Fruit fly (Drosophila melanogaster) whole organism, wandering third instar larva: ENCODE results near the gene CG43185.
A peak's percentile ranks its signal among the peaks of the same experiment; 100 is the strongest.

Experiments used
- CG9705 ChIP-seq: fragments of 200-800 bp; sonication (Bioruptor generic); optimal IDR thresholded peaks from 2 replicates; lab custom pipeline; 2018; ENCODE audit warnings: missing biosample characterization, mild to moderate bottlenecking, missing genetic modification characterization
- Dif ChIP-seq: fragments of 200-275, 200-300 bp; sonication (Bioruptor generic); optimal IDR thresholded peaks from 2 replicates; lab custom pipeline; 2018; ENCODE audit warnings: missing biosample characterization, missing genetic modification characterization; ENCODE audit not compliant: partially characterized antibody
- Jra ChIP-seq: sonication (Bioruptor generic); optimal IDR thresholded peaks from 2 replicates; lab custom pipeline; 2016; ENCODE audit warnings: missing biosample characterization, missing genetic modification characterization
- Myc ChIP-seq: fragments of >200 bp; optimal IDR thresholded peaks from 2 replicates; lab custom pipeline; 2017
- br ChIP-seq: fragments of 200-800 bp; sonication (Bioruptor generic); optimal IDR thresholded peaks from 2 replicates; lab custom pipeline; 2016; ENCODE audit warnings: missing biosample characterization, missing genetic modification characterization
- dl ChIP-seq, 2 experiments: fragments of 175-275, 200-275 bp in 1 of 2; fragments of 200-275 bp in 1 of 2; sonication (Bioruptor generic); optimal IDR thresholded peaks; lab custom pipeline; 2018; ENCODE audit warnings: mild to moderate bottlenecking in 2 of 2, missing biosample characterization in 2 of 2, missing genetic modification characterization in 2 of 2, moderate library complexity in 2 of 2; ENCODE audit not compliant: partially characterized antibody in 2 of 2, insufficient read depth in 1 of 2
- ey ChIP-seq: fragments of 200-800 bp; sonication (Bioruptor generic); optimal IDR thresholded peaks from 2 replicates; lab custom pipeline; 2016; ENCODE audit warnings: missing biosample characterization, missing genetic modification characterization
- fru ChIP-seq: fragments of 200-800 bp; sonication (Bioruptor generic); optimal IDR thresholded peaks from 3 replicates; lab custom pipeline; 2016; ENCODE audit warnings: missing biosample characterization, mild to moderate bottlenecking, missing genetic modification characterization
- h ChIP-seq: fragments of 200-800 bp; sonication (Bioruptor generic); optimal IDR thresholded peaks from 3 replicates; lab custom pipeline; 2016; ENCODE audit warnings: missing biosample characterization, mild to moderate bottlenecking, missing genetic modification characterization

DNA sequence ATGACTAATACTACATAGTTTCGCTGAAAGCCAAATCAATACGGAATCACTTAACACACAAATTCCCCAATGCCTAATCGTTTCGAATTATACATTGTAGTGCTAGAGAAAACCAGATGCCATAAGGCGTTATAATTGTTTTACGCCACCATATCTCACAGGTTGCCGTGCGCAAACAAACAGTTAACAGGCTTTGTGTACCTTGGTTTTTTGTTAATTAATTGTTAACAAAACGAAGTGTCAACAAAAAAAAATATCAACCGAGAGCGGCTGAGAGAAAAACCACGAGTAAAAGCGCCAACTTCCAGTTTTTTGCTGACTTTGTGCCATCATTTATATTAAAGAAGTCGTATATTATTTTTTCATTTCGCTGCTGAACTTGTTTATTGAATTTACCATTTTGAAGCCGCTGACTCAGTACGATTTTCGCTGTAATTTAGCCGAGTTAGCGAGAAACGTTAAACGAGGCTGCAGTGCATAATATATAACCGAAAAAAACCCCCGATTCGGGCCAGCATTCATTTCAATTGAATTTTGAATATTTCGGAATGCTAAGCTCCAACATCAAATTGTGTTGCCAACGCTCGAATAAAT is 8.1 kb upstream of the CG43185 start:
- TF ChIP-seq dl (GFP tag; optimal IDR thresholded peaks at IDR 0.05; lab: Kevin White, UChicago; ENCODE audit: insufficient read depth in 1 of 2, partially characterized antibody in 2 of 2) (no peak), ey (no peak), Jra (no peak), h (peak; percentile 42), Dif (GFP tag; lab: Kevin White, UChicago) (no peak), Myc (lab: Kevin White, UChicago) (no peak), fru (GFP tag; lab: Kevin White, UChicago) (no peak), CG9705 (no peak), br (GFP tag; lab: Kevin White, UChicago) (no peak)
